Fruit fly (Drosophila melanogaster) whole organism, embryonic: ENCODE measurements around the gene ECSIT.
A peak's percentile ranks its signal among the peaks of the same experiment; 100 is the strongest.

Experiments
- Abd-B ChIP-seq: fragments of 200-800 bp; sonication (Bioruptor generic); optimal IDR thresholded peaks from 2 replicates; lab custom pipeline; 2018; ENCODE audit warnings: missing biosample characterization, mild to moderate bottlenecking, missing genetic modification characterization, moderate library complexity
- Aef1 ChIP-seq: fragments of 200-800 bp; sonication (Bioruptor generic); IDR thresholded peaks from 3 replicates; pipeline ENCODE4 v1.3.6; 2022; ENCODE audit warnings: missing biosample characterization, missing genetic modification characterization
- Atf6 ChIP-seq: fragments of 200-800 bp; sonication (Bioruptor generic); IDR thresholded peaks from 2 replicates; pipeline ENCODE4 v1.3.6; 2022; ENCODE audit warnings: missing biosample characterization, missing genetic modification characterization
- B-H1 ChIP-seq: fragments of 200-800 bp; sonication (Bioruptor generic); IDR thresholded peaks from 3 replicates; pipeline ENCODE4 v1.3.6; 2022; ENCODE audit warnings: missing biosample characterization, missing genetic modification characterization
- Blimp-1 ChIP-seq: fragments of 200-800 bp; sonication (Bioruptor generic); optimal IDR thresholded peaks from 3 replicates; lab custom pipeline; 2018; ENCODE audit warnings: missing biosample characterization, missing genetic modification characterization, mild to moderate bottlenecking, moderate library complexity, missing genetic modification reagents
- Bteb2 ChIP-seq: fragments of 200-800 bp; sonication (Bioruptor generic); optimal IDR thresholded peaks from 2 replicates; lab custom pipeline; 2016; ENCODE audit warnings: missing biosample characterization, missing genetic modification characterization
- CG10565 ChIP-seq: fragments of 200-800 bp; sonication (Bioruptor generic); optimal IDR thresholded peaks from 3 replicates; lab custom pipeline; 2016; ENCODE audit warnings: missing biosample characterization, mild to moderate bottlenecking, missing genetic modification characterization
- CG11723 ChIP-seq: fragments of 200-800 bp; sonication (Bioruptor generic); optimal IDR thresholded peaks from 2 replicates; lab custom pipeline; 2017; ENCODE audit warnings: missing biosample characterization, mild to moderate bottlenecking, missing genetic modification characterization
- CG12155 ChIP-seq: fragments of 200-800 bp; sonication (Bioruptor generic); optimal IDR thresholded peaks from 3 replicates; lab custom pipeline; 2016; ENCODE audit warnings: missing biosample characterization, missing genetic modification characterization
- CG13296 ChIP-seq: fragments of 200-800 bp; sonication (Bioruptor generic); optimal IDR thresholded peaks from 3 replicates; lab custom pipeline; 2018; ENCODE audit warnings: missing biosample characterization, mild to moderate bottlenecking, missing genetic modification characterization
- CG18011 ChIP-seq: fragments of 200-800 bp; sonication (Bioruptor generic); optimal IDR thresholded peaks from 2 replicates; lab custom pipeline; 2017; ENCODE audit warnings: missing biosample characterization, missing genetic modification characterization, mild to moderate bottlenecking, moderate library complexity, missing genotype
- CG1832 ChIP-seq: fragments of 200-800 bp; sonication (Bioruptor generic); optimal IDR thresholded peaks from 2 replicates; lab custom pipeline; 2017; ENCODE audit warnings: missing biosample characterization, mild to moderate bottlenecking, missing genetic modification characterization, inconsistent platforms
- CG18599 ChIP-seq: fragments of 200-800 bp; sonication (Bioruptor generic); optimal IDR thresholded peaks from 3 replicates; lab custom pipeline; 2017; ENCODE audit warnings: missing biosample characterization, missing genetic modification characterization, mild to moderate bottlenecking, moderate library complexity, missing genetic modification reagents
- CG34376 ChIP-seq: fragments of 200-800 bp; sonication (Bioruptor generic); optimal IDR thresholded peaks from 2 replicates; lab custom pipeline; 2018; ENCODE audit warnings: missing biosample characterization, mild to moderate bottlenecking, missing genetic modification characterization
- CG6175 ChIP-seq: fragments of 200-800 bp; sonication (Bioruptor generic); IDR thresholded peaks from 3 replicates; pipeline ENCODE4 v1.3.6; 2022; ENCODE audit warnings: missing biosample characterization, missing genetic modification characterization
- CG6683 ChIP-seq: fragments of 200-800 bp; sonication (Bioruptor generic); optimal IDR thresholded peaks from 2 replicates; lab custom pipeline; 2017; ENCODE audit warnings: missing biosample characterization, mild to moderate bottlenecking, missing genetic modification characterization, missing genetic modification reagents
- CG7987 ChIP-seq: fragments of 200-800 bp; sonication (Bioruptor generic); optimal IDR thresholded peaks from 2 replicates; lab custom pipeline; 2018; ENCODE audit warnings: missing biosample characterization, mild to moderate bottlenecking, missing genetic modification characterization, moderate library complexity
- CG8290 ChIP-seq, 3 experiments: fragments of 200-800 bp; sonication (Bioruptor generic); optimal IDR thresholded peaks; 2 replicates each; lab custom pipeline; 2016 to 2019; ENCODE audit warnings: missing biosample characterization in 3 of 3, missing genetic modification characterization in 3 of 3, mild to moderate bottlenecking in 2 of 3, moderate library complexity in 1 of 3
- CG9727 ChIP-seq: fragments of 200-800 bp; sonication (Bioruptor generic); optimal IDR thresholded peaks from 3 replicates; lab custom pipeline; 2017; ENCODE audit warnings: missing biosample characterization, mild to moderate bottlenecking, missing genetic modification characterization
- CG9817 ChIP-seq: fragments of 200-800 bp; sonication (Bioruptor generic); optimal IDR thresholded peaks from 2 replicates; lab custom pipeline; 2018; ENCODE audit warnings: missing biosample characterization, mild to moderate bottlenecking, missing genetic modification characterization, moderate library complexity
- Dbx ChIP-seq: fragments of 200-800 bp; sonication (Bioruptor generic); IDR thresholded peaks from 3 replicates; pipeline ENCODE4 v1.3.6; 2022; ENCODE audit warnings: missing biosample characterization, missing genetic modification characterization
- Dfd ChIP-seq, 2 experiments: fragments of >200 bp; optimal IDR thresholded peaks; 2 replicates each; lab custom pipeline; 2017; ENCODE audit warnings: missing biosample characterization in 2 of 2, missing genetic modification characterization in 2 of 2
- Dip3 ChIP-seq: fragments of 200-800 bp; sonication (Bioruptor generic); optimal IDR thresholded peaks from 3 replicates; lab custom pipeline; 2016; ENCODE audit warnings: missing biosample characterization, missing genetic modification characterization
- Ets65A ChIP-seq: fragments of 200-800 bp; sonication (Bioruptor generic); peaks from one replicate; lab custom pipeline; 2016; ENCODE audit warnings: missing biosample characterization, missing genetic modification characterization
- Fer3 ChIP-seq: fragments of 200-800 bp; sonication (Bioruptor generic); optimal IDR thresholded peaks from 2 replicates; lab custom pipeline; 2018; ENCODE audit warnings: missing biosample characterization, mild to moderate bottlenecking, missing genetic modification characterization, moderate library complexity
- Jarid2 ChIP-seq: fragments of 200-800 bp; sonication (Bioruptor generic); optimal IDR thresholded peaks from 3 replicates; lab custom pipeline; 2017; ENCODE audit warnings: mild to moderate bottlenecking, missing biosample characterization, missing genetic modification reagents, missing genetic modification characterization
- Med ChIP-seq: fragments of 200-800 bp; sonication (Bioruptor generic); peaks from one replicate; lab custom pipeline; 2016; ENCODE audit warnings: missing biosample characterization, missing genetic modification characterization, mild to moderate bottlenecking, inconsistent platforms, moderate library complexity
- Mrtf ChIP-seq: fragments of 200-800 bp; sonication (Bioruptor generic); IDR thresholded peaks from 3 replicates; pipeline ENCODE4 v1.3.6; 2022; ENCODE audit warnings: missing biosample characterization, missing genetic modification characterization
- Optix ChIP-seq: fragments of 200-800 bp; sonication (Bioruptor generic); IDR thresholded peaks from 3 replicates; pipeline ENCODE4 v1.3.6; 2022; ENCODE audit warnings: missing biosample characterization, missing genetic modification characterization
- Rfx ChIP-seq: fragments of 200-800 bp; sonication (Bioruptor generic); IDR thresholded peaks from 2 replicates; pipeline ENCODE4 v1.3.6; 2022; ENCODE audit warnings: missing biosample characterization, missing genetic modification characterization
- Tbp ChIP-seq: fragments of >200 bp; optimal IDR thresholded peaks from 2 replicates; lab custom pipeline; 2018; ENCODE audit warnings: missing biosample characterization, missing genetic modification characterization
- ab ChIP-seq: fragments of 200-800 bp; sonication (Bioruptor generic); optimal IDR thresholded peaks from 2 replicates; lab custom pipeline; 2016; ENCODE audit warnings: missing biosample characterization, missing genetic modification characterization
- ase ChIP-seq: fragments of 200-800 bp; sonication (Bioruptor generic); IDR thresholded peaks from 3 replicates; pipeline ENCODE4 v1.3.6; 2022; ENCODE audit warnings: missing biosample characterization, missing genetic modification characterization
- bab2 ChIP-seq: fragments of 200-800 bp; sonication (Bioruptor generic); optimal IDR thresholded peaks from 2 replicates; lab custom pipeline; 2016; ENCODE audit warnings: missing biosample characterization, missing genetic modification characterization
- corto ChIP-seq: fragments of 200-800 bp; sonication (Bioruptor generic); optimal IDR thresholded peaks from 2 replicates; lab custom pipeline; 2016; ENCODE audit warnings: missing biosample characterization, mild to moderate bottlenecking, missing genetic modification characterization, moderate library complexity
- gce ChIP-seq: fragments of 200-800 bp; sonication (Bioruptor generic); IDR thresholded peaks from 3 replicates; pipeline ENCODE4 v1.3.6; 2022; ENCODE audit warnings: missing biosample characterization, missing genetic modification characterization
- lab ChIP-seq: fragments of 200-800 bp; sonication (Bioruptor generic); optimal IDR thresholded peaks from 3 replicates; lab custom pipeline; 2017; ENCODE audit warnings: missing biosample characterization, missing genetic modification characterization, mild to moderate bottlenecking, moderate library complexity, missing genetic modification reagents
- p53 ChIP-seq: fragments of 200-800 bp; sonication (Bioruptor generic); optimal IDR thresholded peaks from 2 replicates; lab custom pipeline; 2016; ENCODE audit warnings: missing biosample characterization, missing genetic modification characterization
- ranshi ChIP-seq: fragments of 200-800 bp; sonication (Bioruptor generic); IDR thresholded peaks from 2 replicates; pipeline ENCODE4 v1.3.6; 2022; ENCODE audit warnings: missing biosample characterization, missing genetic modification characterization
- scrt ChIP-seq: fragments of 200-800 bp; sonication (Bioruptor generic); optimal IDR thresholded peaks from 2 replicates; lab custom pipeline; 2018; ENCODE audit warnings: missing biosample characterization, mild to moderate bottlenecking, missing genetic modification characterization, moderate library complexity
- sens ChIP-seq: fragments of 200-800 bp; sonication (Bioruptor generic); peaks from one replicate; lab custom pipeline; 2016; ENCODE audit warnings: missing biosample characterization, missing genetic modification characterization
- slp2 ChIP-seq: fragments of 200-800 bp; sonication (Bioruptor generic); optimal IDR thresholded peaks from 2 replicates; lab custom pipeline; 2016; ENCODE audit warnings: missing biosample characterization, missing genetic modification characterization
- sob ChIP-seq: fragments of 200-800 bp; sonication (Bioruptor generic); IDR thresholded peaks from 2 replicates; pipeline ENCODE4 v1.3.6; 2022; ENCODE audit warnings: missing biosample characterization, missing genetic modification characterization
- trh ChIP-seq: fragments of 200-800 bp; sonication (Bioruptor generic); optimal IDR thresholded peaks from 2 replicates; lab custom pipeline; 2016; ENCODE audit warnings: missing biosample characterization, missing genetic modification characterization
- ttk ChIP-seq: fragments of 200-800 bp; sonication (Bioruptor generic); IDR thresholded peaks from 2 replicates; pipeline ENCODE4 v2.1.2; 2022; ENCODE audit warnings: missing biosample characterization, missing genetic modification characterization
- tup ChIP-seq: fragments of 200-800 bp; sonication (Bioruptor generic); optimal IDR thresholded peaks from 2 replicates; lab custom pipeline; 2016; ENCODE audit warnings: missing biosample characterization, mild to moderate bottlenecking, missing genetic modification characterization, moderate library complexity
- zf30C ChIP-seq: fragments of 200-800 bp; sonication (Bioruptor generic); optimal IDR thresholded peaks from 3 replicates; lab custom pipeline; 2018; ENCODE audit warnings: missing biosample characterization, mild to moderate bottlenecking, missing genetic modification characterization

ECSIT gene

DNA sequence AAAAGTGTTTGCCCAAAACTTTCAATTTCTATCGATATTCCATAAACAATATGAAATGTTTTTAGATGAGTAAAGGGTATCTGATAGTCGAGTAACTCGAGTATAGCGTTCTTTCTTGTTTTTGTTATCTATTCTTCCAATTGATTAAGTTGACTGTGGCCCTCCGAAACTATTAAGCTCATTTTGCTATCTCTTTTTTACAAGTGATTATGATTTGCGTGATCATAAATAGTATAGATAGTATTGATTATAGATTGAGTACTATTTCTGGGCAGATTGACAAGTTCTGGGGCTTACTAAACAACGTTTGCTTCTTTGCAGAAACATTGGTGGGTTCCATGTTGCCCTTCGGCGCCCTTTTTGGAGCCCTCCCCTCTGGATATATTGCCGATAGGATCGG lies 19.8 kb upstream of the ECSIT start (continued):
- no peak for TF ChIP-seq trh (GFP tag; lab: Kevin White, UChicago)
- no peak for TF ChIP-seq Blimp-1 (GFP tag; lab: Kevin White, UChicago)
- no peak for TF ChIP-seq p53 (GFP tag; lab: Kevin White, UChicago)

DNA sequence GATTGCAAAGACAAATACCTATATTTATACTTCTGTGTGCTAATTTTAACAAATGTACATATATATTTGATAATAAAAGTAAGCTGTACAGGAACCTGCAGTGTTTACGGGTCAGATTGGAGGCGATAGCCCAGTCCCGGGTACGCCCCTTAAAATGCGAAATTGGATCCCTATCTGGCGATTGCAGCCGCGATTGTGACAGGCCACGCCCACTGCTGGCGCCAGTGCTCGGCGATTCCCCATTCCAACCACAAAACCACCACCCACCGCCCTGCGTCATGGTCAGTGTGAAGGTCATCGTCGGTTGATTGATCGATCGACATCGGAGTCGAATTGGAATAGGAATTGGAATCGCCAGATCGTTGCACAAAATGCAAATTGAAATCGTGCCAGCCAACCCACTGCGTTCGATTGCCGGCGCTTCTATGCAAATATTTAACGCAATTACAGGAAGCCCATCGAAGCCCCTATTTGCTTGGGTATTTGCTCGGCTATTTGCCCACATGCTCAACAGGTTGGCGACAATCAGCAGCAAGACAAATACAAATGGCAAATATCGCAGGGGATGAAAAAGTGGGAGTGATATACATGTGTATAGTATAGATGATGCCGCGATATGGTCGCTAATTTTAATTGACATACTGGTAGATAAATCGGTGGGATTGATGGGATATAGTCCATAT lies 17.6 kb upstream of the ECSIT start:
- TF ChIP-seq Dbx (no peak), CG18011 (GFP tag; lab: Kevin White, UChicago) (no peak), Abd-B (GFP tag; lab: Kevin White, UChicago) (no peak), Tbp (GFP tag; lab: Kevin White, UChicago) (no peak), CG13296 (no peak), CG9727 (peak; percentile 3), Med (GFP tag; lab: Kevin White, UChicago) (peak; percentile 38), zf30C (GFP tag; lab: Kevin White, UChicago) (no peak), CG8290 (GFP tag; optimal IDR thresholded peaks at IDR 0.05; lab: Kevin White, UChicago) (no peak), CG8290 (tag; optimal IDR thresholded peaks at IDR 0.05; lab: Kevin White, UChicago) (peak in 1 of 2 experiments; percentile 16), Atf6 (GFP tag; lab: Robert Waterston, UW) (no peak), CG12155 (GFP tag; lab: Kevin White, UChicago) (no peak), Jarid2 (GFP tag; lab: Kevin White, UChicago) (no peak), Ets65A (peak; percentile 9), sob (GFP tag; lab: Robert Waterston, UW) (0 out of 2 replicates have a peak, but pooled peaks have one; percentile 30), Aef1 (GFP tag; lab: Robert Waterston, UW) (0 out of 3 replicates have a peak, but pooled peaks have one; percentile 17), Dip3 (GFP tag; lab: Kevin White, UChicago) (no peak), CG1832 (GFP tag; lab: Kevin White, UChicago) (no peak), CG10565 (GFP tag; lab: Kevin White, UChicago) (no peak), ase (GFP tag; lab: Robert Waterston, UW) (no peak), CG18599 (GFP tag; lab: Kevin White, UChicago) (peak; percentile 5), bab2 (peak; percentile 20), lab (GFP tag; lab: Kevin White, UChicago) (peak; percentile 22), Mrtf (GFP tag; lab: Robert Waterston, UW) (0 out of 3 replicates have a peak, but pooled peaks have one; percentile 33), corto (no peak), sens (GFP tag; lab: Kevin White, UChicago) (peak; percentile 69), CG7987 (GFP tag; lab: Kevin White, UChicago) (no peak)
- TF ChIP-seq, all 482 proteins: peak for 11

DNA sequence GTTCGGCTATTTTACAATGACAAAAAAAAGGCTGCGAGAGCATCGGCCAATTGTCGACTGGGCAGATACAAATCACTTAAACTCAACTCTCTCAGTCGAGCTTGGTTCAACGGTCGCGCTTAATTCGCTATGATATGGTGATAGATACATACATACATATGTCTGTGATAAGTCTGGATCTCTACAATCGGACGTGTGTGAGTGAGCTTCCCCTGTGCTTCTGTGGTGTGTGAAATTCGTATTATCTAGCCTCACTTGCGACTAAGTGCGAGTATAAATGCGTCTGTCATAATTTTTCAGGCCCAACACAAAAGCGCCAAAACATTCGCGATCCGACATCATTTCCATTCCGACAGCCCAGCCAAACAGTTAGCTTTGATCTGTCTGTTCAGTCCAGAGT lies 15.5 kb upstream of the ECSIT start, which contains the start of gene CG1213:
CG1213 (plus strand) TSS at position 301 of the 400 bp plus-strand sequence.
- TF ChIP-seq CG6175 (GFP tag; lab: Robert Waterston, UW) (no peak), ranshi (GFP tag; lab: Robert Waterston, UW) (no peak), scrt (GFP tag; lab: Kevin White, UChicago) (no peak), CG11723 (GFP tag; lab: Kevin White, UChicago) (no peak), Rfx (GFP tag; lab: Robert Waterston, UW) (no peak), tup (GFP tag; lab: Kevin White, UChicago) (no peak), CG6683 (GFP tag; lab: Kevin White, UChicago) (no peak), Dfd (GFP tag; optimal IDR thresholded peaks at IDR 0.05; lab: Kevin White, UChicago) (no peak), Optix (GFP tag; lab: Robert Waterston, UW) (no peak), Fer3 (tag; lab: Kevin White, UChicago) (no peak), B-H1 (no peak), ab (GFP tag; lab: Kevin White, UChicago) (no peak), ttk (GFP tag; lab: Robert Waterston, UW) (no peak), CG9817 (tag; lab: Kevin White, UChicago) (no peak), gce (no peak), slp2 (GFP tag; lab: Kevin White, UChicago) (no peak), Aef1 (GFP tag; lab: Robert Waterston, UW) (no peak), CG34376 (GFP tag; lab: Kevin White, UChicago) (no peak), Bteb2 (GFP tag; lab: Kevin White, UChicago) (no peak)
